Worm (Caenorhabditis elegans) whole organism, mixed stage, embryonic: ENCODE results near the gene mua-6.
"Not testable (repeated sequence)": the region's sequence is repeated elsewhere in the genome, so short reads cannot be mapped to it uniquely, and the experiment has no call there.

Experiments used
- M03D4.4 ChIP-seq: sonication (generic microtip); optimal IDR thresholded peaks from 2 replicates; lab custom pipeline; 2017; ENCODE audit warnings: mild to moderate bottlenecking, missing genetic modification characterization, missing compliant biosample characterization
- blmp-1 ChIP-seq: fragments of 150-350 bp; optimal IDR thresholded peaks from 2 replicates; lab custom pipeline; 2014; ENCODE audit warnings: missing biosample characterization, missing genetic modification characterization
- ceh-43 ChIP-seq: fragments of 200-800 bp; sonication (Bioruptor generic); optimal IDR thresholded peaks from 2 replicates; lab custom pipeline; 2018; ENCODE audit warnings: mild to moderate bottlenecking, missing genetic modification characterization, moderate library complexity, missing compliant biosample characterization
- ceh-83 ChIP-seq: fragments of 200-800 bp; sonication (Bioruptor generic); optimal IDR thresholded peaks from 2 replicates; lab custom pipeline; 2018; ENCODE audit warnings: mild to moderate bottlenecking, missing genetic modification characterization, missing compliant biosample characterization
- ces-1 ChIP-seq: fragments of 150-350 bp; optimal IDR thresholded peaks from 2 replicates; lab custom pipeline; 2014; ENCODE audit warnings: missing biosample characterization, missing genetic modification reagents, missing genetic modification characterization
- cnd-1 ChIP-seq: fragments of 200-800 bp; sonication (Bioruptor generic); optimal IDR thresholded peaks from 2 replicates; lab custom pipeline; 2018; ENCODE audit warnings: mild to moderate bottlenecking, missing genetic modification characterization, missing compliant biosample characterization
- elt-1 ChIP-seq: sonication (generic microtip); optimal IDR thresholded peaks from 2 replicates; lab custom pipeline; 2017; ENCODE audit warnings: missing genetic modification characterization, mild to moderate bottlenecking, missing compliant biosample characterization, antibody characterized with exemption, moderate library complexity, borderline replicate concordance; ENCODE audit not compliant: insufficient read depth
- flh-1 ChIP-seq: fragments of 200-800 bp; sonication (Bioruptor generic); optimal IDR thresholded peaks from 2 replicates; lab custom pipeline; 2018; ENCODE audit warnings: mild to moderate bottlenecking, missing genetic modification characterization, moderate library complexity, missing compliant biosample characterization
- ham-2 ChIP-seq: fragments of 200-800 bp; sonication (Bioruptor generic); optimal IDR thresholded peaks from 2 replicates; lab custom pipeline; 2018; ENCODE audit warnings: mild to moderate bottlenecking, missing genetic modification characterization, missing compliant biosample characterization
- lin-13 ChIP-seq: fragments of 150-350 bp; optimal IDR thresholded peaks from 2 replicates; lab custom pipeline; 2014; ENCODE audit warnings: missing biosample characterization, missing genetic modification characterization
- lin-32 ChIP-seq: fragments of 200-800 bp; sonication (Bioruptor generic); optimal IDR thresholded peaks from 2 replicates; lab custom pipeline; 2018; ENCODE audit warnings: mild to moderate bottlenecking, missing genetic modification characterization, missing compliant biosample characterization
- lsy-2 ChIP-seq: fragments of 150-350 bp; optimal IDR thresholded peaks from 2 replicates; lab custom pipeline; 2014; ENCODE audit warnings: missing biosample characterization, missing genetic modification characterization
- mab-5 ChIP-seq: fragments of 150-350 bp; optimal IDR thresholded peaks from 2 replicates; lab custom pipeline; 2014; ENCODE audit warnings: missing biosample characterization, missing genetic modification characterization
- mep-1 ChIP-seq: fragments of 150-350 bp; optimal IDR thresholded peaks from 2 replicates; lab custom pipeline; 2017; ENCODE audit warnings: missing biosample characterization, missing genetic modification reagents, missing genetic modification characterization, inconsistent platforms
- mls-2 ChIP-seq: sonication (generic microtip); optimal IDR thresholded peaks from 2 replicates; lab custom pipeline; 2016; ENCODE audit warnings: mild to moderate bottlenecking, missing genetic modification characterization, moderate library complexity, missing compliant biosample characterization
- nhr-237 ChIP-seq: fragments of 150-350 bp; optimal IDR thresholded peaks from 2 replicates; lab custom pipeline; 2014; ENCODE audit warnings: missing biosample characterization, missing genetic modification characterization
- nhr-28 ChIP-seq: fragments of 150-350 bp; optimal IDR thresholded peaks from 2 replicates; lab custom pipeline; 2014; ENCODE audit warnings: missing biosample characterization, missing genetic modification characterization
- nhr-76 ChIP-seq: sonication (generic microtip); optimal IDR thresholded peaks from 2 replicates; lab custom pipeline; 2017; ENCODE audit warnings: missing biosample characterization, missing genetic modification characterization
- pha-4 ChIP-seq: fragments of 150-350 bp; optimal IDR thresholded peaks from 2 replicates; lab custom pipeline; 2018; ENCODE audit warnings: missing biosample characterization, missing genetic modification reagents, missing genetic modification characterization
- sem-2 ChIP-seq: fragments of 200-800 bp; sonication (Bioruptor generic); optimal IDR thresholded peaks from 2 replicates; lab custom pipeline; 2018; ENCODE audit warnings: mild to moderate bottlenecking, missing genetic modification characterization, missing compliant biosample characterization
- tbx-8 ChIP-seq: fragments of 200-800 bp; sonication (Bioruptor generic); optimal IDR thresholded peaks from 2 replicates; lab custom pipeline; 2018; ENCODE audit warnings: mild to moderate bottlenecking, missing genetic modification characterization, moderate library complexity, missing compliant biosample characterization
- unc-120 ChIP-seq: sonication (generic microtip); optimal IDR thresholded peaks from 2 replicates; lab custom pipeline; 2017; ENCODE audit warnings: missing genetic modification characterization, missing compliant biosample characterization; ENCODE audit not compliant: poor library complexity, severe bottlenecking
- unc-39 ChIP-seq: fragments of 150-350 bp; optimal IDR thresholded peaks from 2 replicates; lab custom pipeline; 2014; ENCODE audit warnings: missing biosample characterization, missing genetic modification characterization
- unc-62 ChIP-seq: fragments of 150-350 bp; optimal IDR thresholded peaks from 2 replicates; lab custom pipeline; 2014; ENCODE audit warnings: missing biosample characterization, missing genetic modification reagents, missing genetic modification characterization
- zip-8 ChIP-seq: fragments of 150-350 bp; optimal IDR thresholded peaks from 2 replicates; lab custom pipeline; 2014; ENCODE audit warnings: missing biosample characterization, missing genetic modification characterization
- ztf-11 ChIP-seq: fragments of 150-350 bp; optimal IDR thresholded peaks from 2 replicates; lab custom pipeline; 2014; ENCODE audit warnings: missing biosample characterization, missing genetic modification characterization

Gene mua-6

DNA sequence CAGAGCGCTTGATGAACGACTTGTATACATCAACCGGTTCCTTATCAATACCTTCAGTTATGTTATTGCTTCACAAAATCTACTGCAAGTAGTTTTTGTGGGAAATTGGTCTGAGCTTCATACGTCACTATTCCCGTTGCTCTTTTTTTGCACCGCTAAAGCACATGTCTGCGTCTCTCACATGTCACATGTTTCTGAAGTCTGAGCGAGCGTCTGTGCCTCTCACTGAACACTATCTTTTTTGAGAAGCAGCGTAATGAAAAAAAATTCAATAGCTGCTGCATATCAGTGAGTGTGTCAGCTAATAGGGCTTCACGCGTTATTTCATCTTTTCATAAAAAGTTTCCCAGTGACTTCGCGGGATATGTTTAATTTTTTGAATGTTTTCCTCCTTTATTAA is 47.2 kb downstream of the mua-6 start:
- TF ChIP-seq unc-120 (tag; lab: Kevin White, UChicago) (no peak), mep-1 (tag; lab: Kevin White, UChicago) (no peak), cnd-1 (no peak), blmp-1 (tag; lab: Kevin White, UChicago) (no peak), nhr-76 (tag; lab: Kevin White, UChicago) (no peak), mab-5 (tag; lab: Kevin White, UChicago) (no peak), ham-2 (GFP tag; lab: Kevin White, UChicago) (no peak), mls-2 (tag; lab: Kevin White, UChicago) (no peak), lin-32 (no peak), unc-62 (GFP tag; lab: Kevin White, UChicago) (no peak), nhr-28 (no peak), nhr-237 (tag; lab: Kevin White, UChicago) (no peak), zip-8 (tag; lab: Kevin White, UChicago) (no peak), unc-39 (tag; lab: Kevin White, UChicago) (no peak)
- TF ChIP-seq, all 35 proteins: peak for 0

DNA sequence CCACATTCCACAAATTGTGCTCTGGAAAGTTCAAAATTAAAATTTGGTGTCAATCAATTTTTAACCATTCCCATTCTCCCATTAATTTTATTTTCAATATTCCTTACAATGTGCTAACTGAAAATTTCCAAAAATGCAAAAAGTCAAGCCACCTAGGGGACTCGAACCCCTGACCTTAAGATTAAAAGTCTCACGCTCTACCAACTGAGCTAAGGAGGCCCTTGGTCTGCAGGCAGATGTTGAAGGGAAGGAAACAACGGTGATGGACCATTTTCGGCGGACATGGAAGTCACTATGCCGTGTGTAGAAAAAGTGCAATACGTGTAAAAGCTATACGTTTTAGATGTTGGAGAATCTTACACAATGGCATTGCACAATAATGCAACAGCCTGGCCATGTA is 47.7 kb downstream of the mua-6 start:
- TF ChIP-seq tbx-8 (GFP tag; lab: Kevin White, UChicago) (no peak), ceh-43 (GFP tag; lab: Kevin White, UChicago) (no peak), lin-13 (tag; lab: Kevin White, UChicago) (no peak), mep-1 (tag; lab: Kevin White, UChicago) (no peak), flh-1 (no peak), pha-4 (tag; lab: Kevin White, UChicago) (no peak), mab-5 (tag; lab: Kevin White, UChicago) (no peak), mls-2 (tag; lab: Kevin White, UChicago) (no peak)

DNA sequence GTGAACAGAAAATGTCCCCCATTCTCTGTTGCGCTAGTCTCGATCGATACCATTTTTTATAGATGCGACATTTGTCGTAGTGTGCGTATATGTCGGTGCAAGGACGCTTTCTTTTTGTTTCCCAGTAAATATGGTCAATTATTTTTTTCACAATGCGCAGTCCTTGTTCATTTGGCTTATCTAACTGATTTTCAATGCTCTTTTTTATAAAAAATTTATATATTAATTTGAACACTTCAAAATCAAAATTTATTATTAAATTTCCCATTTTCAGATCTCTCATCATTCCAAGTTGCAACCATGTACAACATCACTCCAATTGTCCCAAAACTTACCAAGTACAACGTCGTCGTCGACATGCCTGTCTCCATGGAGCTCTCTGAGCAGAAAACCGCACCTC is 48.4 kb downstream of the mua-6 start, which contains the start of gene F23A7.1:
TSS of gene F23A7.1 (plus strand) at position 301 of the 400 bp plus-strand sequence.
- TF ChIP-seq ces-1 (GFP tag; lab: Kevin White, UChicago) = no peak
- no peak for TF ChIP-seq nhr-28
- TF ChIP-seq lsy-2 = no peak
- TF ChIP-seq ztf-11 (tag; lab: Kevin White, UChicago) = no peak
- no peak for TF ChIP-seq nhr-237 (tag; lab: Kevin White, UChicago)
- TF ChIP-seq ham-2 (GFP tag; lab: Kevin White, UChicago) = no peak
- TF ChIP-seq lin-13 (tag; lab: Kevin White, UChicago) = no peak
- no peak for TF ChIP-seq ceh-83 (GFP tag; lab: Kevin White, UChicago)
- no peak for TF ChIP-seq elt-1 (tag; lab: Kevin White, UChicago)
- no peak for TF ChIP-seq sem-2
- TF ChIP-seq, all 35 proteins: peak for 0

DNA sequence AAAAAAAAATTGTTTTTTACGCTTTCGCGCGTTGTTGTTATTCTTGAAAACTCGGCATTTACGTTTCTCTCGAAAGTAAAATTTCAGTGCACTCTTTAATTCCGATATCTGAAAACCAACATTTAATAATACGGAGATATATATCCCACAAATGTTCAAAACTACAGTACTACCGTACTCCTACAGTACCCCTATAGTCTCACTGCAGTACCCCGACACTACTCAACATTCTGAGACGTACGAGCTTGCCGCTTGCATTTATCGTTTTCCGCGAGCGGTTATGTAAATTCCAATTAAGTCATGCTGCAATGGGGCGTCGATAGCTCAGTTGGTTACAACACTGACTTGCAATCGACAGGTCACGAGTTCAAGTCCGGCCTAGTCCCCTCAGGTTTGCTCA is 52.4 kb downstream of the mua-6 start, which contains the start of gene F23A7.8:
TSS of gene F23A7.8 (plus strand) at position 301 of the 400 bp plus-strand sequence.
- TF ChIP-seq zip-8, elt-1, blmp-1 (tag; lab: Kevin White, UChicago): not testable (repeated sequence)

DNA sequence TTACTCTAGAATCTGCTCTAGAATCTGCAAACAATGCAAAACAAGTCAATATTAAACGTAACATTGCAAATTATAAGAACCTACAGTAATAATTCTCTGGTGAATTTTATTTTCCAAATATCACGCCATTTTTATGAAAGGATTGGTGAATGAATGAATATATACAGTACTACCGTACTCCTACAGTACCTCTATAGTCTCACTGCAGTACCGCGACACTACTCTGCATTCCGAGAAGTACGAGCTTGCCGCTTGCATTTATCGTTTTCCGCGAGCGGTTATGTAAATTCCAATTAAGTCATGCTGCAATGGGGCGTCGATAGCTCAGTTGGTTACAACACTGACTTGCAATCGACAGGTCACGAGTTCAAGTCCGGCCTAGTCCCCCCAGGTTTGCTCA is 53.2 kb downstream of the mua-6 start, which contains the start of gene F23A7.4:
TSS of gene F23A7.4 (plus strand) at position 301 of the 400 bp plus-strand sequence.
- not testable (repeated sequence) for TF ChIP-seq sem-2; lsy-2; M03D4.4 (tag; lab: Kevin White, UChicago)
- TF ChIP-seq, all 35 proteins: peak for 0; not testable (repeated sequence) for 35
